Worm (Caenorhabditis elegans) whole organism, L4/young adult: ENCODE measurements around the gene T11F9.14.

ENCODE experiments used
- W03F9.2 ChIP-seq: fragments of 150-350 bp; optimal IDR thresholded peaks from 2 replicates; lab custom pipeline; 2014; ENCODE audit warnings: missing biosample characterization, missing genetic modification characterization
- dao-5 ChIP-seq: sonication (generic microtip); optimal IDR thresholded peaks from 2 replicates; lab custom pipeline; 2016; ENCODE audit warnings: missing genotype, missing genetic modification characterization, moderate library complexity, missing compliant biosample characterization
- him-1 ChIP-seq: sonication (generic microtip); optimal IDR thresholded peaks from 2 replicates; lab custom pipeline; 2016; ENCODE audit warnings: missing genotype, missing genetic modification reagents, missing genetic modification characterization, missing compliant biosample characterization

- TF ChIP-seq him-1 (tag; lab: Kevin White, UChicago) = no peak
- TF ChIP-seq dao-5 = no peak
- no peak for TF ChIP-seq W03F9.2 (tag; lab: Kevin White, UChicago)
Measured at ce11 chrV:11439202-11439601, 41.4 kb downstream of the T11F9.14 start.
